Worm (Caenorhabditis elegans): ENCODE measurements around the gene T20G5.9.

ce11 chrIII:10218587-10218986 is 8.9 kb downstream of the T20G5.9 start, which contains the start of the genes rde-4 and cox-14:
- TF ChIP-seq ets-7 (tag; optimal IDR thresholded peaks at IDR 0.05) (no peak), flt-1 (GFP tag; IDR thresholded peaks at IDR 0.05) (no peak), ama-1 (optimal IDR thresholded peaks at IDR 0.05) (no peak), aly-1 (tag; optimal IDR thresholded peaks at IDR 0.05) (no peak), tra-4 (tag; optimal IDR thresholded peaks at IDR 0.05) (no peak), hmg-4 (GFP tag; optimal IDR thresholded peaks at IDR 0.05) (no peak), tbx-11 (GFP tag; IDR thresholded peaks at IDR 0.05) (no peak), pes-1 (GFP tag; IDR thresholded peaks at IDR 0.05) (no peak), B0310.2 (tag; optimal IDR thresholded peaks at IDR 0.05) (no peak), sea-1 (GFP tag; conservative IDR thresholded peaks at IDR 0.05) (no peak)

Measured in whole organism, early embryonic.